Worm (Caenorhabditis elegans) whole organism, L1 larva: ENCODE data around the gene K12H6.6.

ENCODE experiments used
- F16B12.6 ChIP-seq: fragments of 150-350 bp; optimal IDR thresholded peaks from 2 replicates; lab custom pipeline; 2014; ENCODE audit warnings: missing biosample characterization, missing genetic modification characterization
- blmp-1 ChIP-seq: fragments of 150-350 bp; optimal IDR thresholded peaks from 2 replicates; lab custom pipeline; 2014; ENCODE audit warnings: missing biosample characterization, missing genetic modification characterization
- ceh-88 ChIP-seq: fragments of 200-800 bp; sonication (Bioruptor generic); IDR thresholded peaks from 2 replicates; pipeline ENCODE4 v1.3.6; 2022; ENCODE audit warnings: missing genetic modification characterization, missing compliant biosample characterization
- ceh-90 ChIP-seq: sonication (generic microtip); optimal IDR thresholded peaks from 2 replicates; lab custom pipeline; 2016; ENCODE audit warnings: missing genetic modification characterization, missing compliant biosample characterization
- ces-1 ChIP-seq: fragments of 150-350 bp; optimal IDR thresholded peaks from 2 replicates; lab custom pipeline; 2014; ENCODE audit warnings: missing biosample characterization, missing genetic modification reagents, missing genetic modification characterization
- dpl-1 ChIP-seq, 3 experiments: fragments of 150-350 bp in 2 of 3; sonication (generic microtip) in 1 of 3; optimal IDR thresholded peaks; 2 replicates each; lab custom pipeline; 2014 to 2017; ENCODE audit warnings: missing biosample characterization in 3 of 3, missing genetic modification characterization in 3 of 3, missing genetic modification reagents in 3 of 3
- efl-1 ChIP-seq, 4 experiments: fragments of 150-350 bp; optimal IDR thresholded peaks in 3 of 4; peaks in 1 of 4; 1 replicate in 1 of 4; 2 replicates in 3 of 4; lab custom pipeline; 2014; ENCODE audit warnings: missing biosample characterization in 2 of 4, missing genetic modification characterization in 2 of 4, missing genetic modification reagents in 2 of 4
- egl-27 ChIP-seq, 2 experiments: fragments of 150-350 bp in 1 of 2; sonication (generic microtip); optimal IDR thresholded peaks; 3 replicates each; lab custom pipeline; 2017 to 2018; ENCODE audit warnings: missing biosample characterization in 2 of 2, missing genetic modification characterization in 2 of 2, missing genetic modification reagents in 2 of 2
- elt-3 ChIP-seq, 6 experiments: fragments of 150-350 bp in 1 of 6; sonication (generic microtip); optimal IDR thresholded peaks; 2 replicates each; lab custom pipeline; 2017 to 2018; ENCODE audit warnings: missing biosample characterization in 6 of 6, missing genetic modification characterization in 6 of 6, inconsistent platforms in 1 of 6
- fkh-4 ChIP-seq: sonication (generic microtip); optimal IDR thresholded peaks from 2 replicates; lab custom pipeline; 2016; ENCODE audit warnings: missing compliant biosample characterization, missing genetic modification characterization, borderline replicate concordance
- fos-1 ChIP-seq: fragments of 150-350 bp; optimal IDR thresholded peaks from 2 replicates; lab custom pipeline; 2014; ENCODE audit warnings: missing biosample characterization, missing genetic modification characterization
- grh-1 ChIP-seq: fragments of 200-800 bp; sonication (Bioruptor generic); IDR thresholded peaks from 2 replicates; pipeline ENCODE4 v1.3.6; 2022; ENCODE audit warnings: missing genetic modification reagents, missing genetic modification characterization, missing compliant biosample characterization
- hlh-17 ChIP-seq: fragments of 200-800 bp; sonication (Bioruptor generic); optimal IDR thresholded peaks from 2 replicates; lab custom pipeline; 2018; ENCODE audit warnings: missing genetic modification characterization, mild to moderate bottlenecking, missing compliant biosample characterization, moderate library complexity, borderline replicate concordance
- hpl-2 ChIP-seq: fragments of 150-350 bp; optimal IDR thresholded peaks from 2 replicates; lab custom pipeline; 2014; ENCODE audit warnings: missing biosample characterization, missing genetic modification reagents, missing genetic modification characterization
- lin-14 ChIP-seq: fragments of 200-800 bp; sonication (Bioruptor generic); optimal IDR thresholded peaks from 2 replicates; lab custom pipeline; 2018; ENCODE audit warnings: mild to moderate bottlenecking, missing genetic modification characterization, moderate library complexity, missing compliant biosample characterization
- lin-15B ChIP-seq: fragments of 150-350 bp; sonication (generic microtip); optimal IDR thresholded peaks from 3 replicates; lab custom pipeline; 2014; ENCODE audit warnings: missing biosample characterization, missing genetic modification characterization
- lin-35 ChIP-seq, 2 experiments: fragments of 150-350 bp; optimal IDR thresholded peaks; 2 replicates each; lab custom pipeline; 2014; ENCODE audit warnings: missing biosample characterization in 2 of 2, missing genetic modification characterization in 2 of 2, missing genetic modification reagents in 2 of 2
- lsy-2 ChIP-seq, 2 experiments: fragments of 150-350 bp; optimal IDR thresholded peaks; 2 replicates each; lab custom pipeline; 2014; ENCODE audit warnings: missing biosample characterization in 2 of 2, missing genetic modification characterization in 2 of 2
- mab-9 ChIP-seq: fragments of 200-800 bp; sonication (Bioruptor generic); IDR thresholded peaks from 2 replicates; pipeline ENCODE4 v1.3.6; 2022; ENCODE audit warnings: missing genetic modification reagents, missing genetic modification characterization, missing compliant biosample characterization
- mep-1 ChIP-seq: fragments of 150-350 bp; optimal IDR thresholded peaks from 2 replicates; lab custom pipeline; 2014; ENCODE audit warnings: missing biosample characterization, missing genetic modification characterization
- nhr-19 ChIP-seq: fragments of 200-800 bp; sonication (Bioruptor generic); conservative IDR thresholded peaks from 2 replicates; pipeline ENCODE4 v1.3.6; 2022; ENCODE audit warnings: missing genetic modification characterization, missing compliant biosample characterization
- nhr-20 ChIP-seq: sonication (generic microtip); optimal IDR thresholded peaks from 2 replicates; lab custom pipeline; 2016; ENCODE audit warnings: mild to moderate bottlenecking, missing genetic modification characterization, missing compliant biosample characterization
- nhr-71 ChIP-seq: sonication (generic microtip); optimal IDR thresholded peaks from 2 replicates; lab custom pipeline; 2016; ENCODE audit warnings: mild to moderate bottlenecking, missing genetic modification characterization, moderate library complexity, missing compliant biosample characterization
- nhr-85 ChIP-seq: sonication (generic microtip); peaks from one replicate; lab custom pipeline; 2016; ENCODE audit warnings: missing genetic modification characterization, inconsistent platforms, missing compliant biosample characterization
- nhr-90 ChIP-seq: sonication (generic microtip); optimal IDR thresholded peaks from 2 replicates; lab custom pipeline; 2016; ENCODE audit warnings: mild to moderate bottlenecking, missing genetic modification characterization, missing compliant biosample characterization; ENCODE audit not compliant: poor library complexity
- pag-3 ChIP-seq: sonication (generic microtip); optimal IDR thresholded peaks from 2 replicates; lab custom pipeline; 2017; ENCODE audit warnings: missing genetic modification characterization, mild to moderate bottlenecking, missing compliant biosample characterization, antibody characterized with exemption, borderline replicate concordance; ENCODE audit not compliant: insufficient read depth
- rnt-1 ChIP-seq: sonication (generic microtip); optimal IDR thresholded peaks from 2 replicates; lab custom pipeline; 2016; ENCODE audit warnings: mild to moderate bottlenecking, missing genetic modification characterization, moderate library complexity, missing compliant biosample characterization
- snu-23 ChIP-seq: sonication (generic microtip); optimal IDR thresholded peaks from 2 replicates; lab custom pipeline; 2016; ENCODE audit warnings: missing genetic modification characterization, missing compliant biosample characterization
- swsn-7 ChIP-seq: sonication (generic microtip); optimal IDR thresholded peaks from 2 replicates; lab custom pipeline; 2016; ENCODE audit warnings: missing genetic modification characterization, missing compliant biosample characterization
- unc-130 ChIP-seq: fragments of 150-350 bp; optimal IDR thresholded peaks from 2 replicates; lab custom pipeline; 2017; ENCODE audit warnings: missing biosample characterization, missing genetic modification characterization, inconsistent platforms
- unc-86 ChIP-seq: sonication (generic microtip); optimal IDR thresholded peaks from 2 replicates; lab custom pipeline; 2016; ENCODE audit warnings: missing genetic modification characterization, missing compliant biosample characterization
- vab-15 ChIP-seq: sonication (generic microtip); optimal IDR thresholded peaks from 2 replicates; lab custom pipeline; 2017; ENCODE audit warnings: missing genotype, mild to moderate bottlenecking, missing genetic modification characterization, missing compliant biosample characterization
- xbp-1 ChIP-seq: sonication (generic microtip); optimal IDR thresholded peaks from 2 replicates; lab custom pipeline; 2016; ENCODE audit warnings: missing genetic modification characterization, missing compliant biosample characterization
- zip-4 ChIP-seq: fragments of 200-800 bp; sonication (Bioruptor generic); optimal IDR thresholded peaks from 2 replicates; lab custom pipeline; 2018; ENCODE audit warnings: mild to moderate bottlenecking, missing genetic modification characterization, moderate library complexity, missing compliant biosample characterization
- ztf-4 ChIP-seq: fragments of 150-350 bp; optimal IDR thresholded peaks from 2 replicates; lab custom pipeline; 2014; ENCODE audit warnings: missing biosample characterization, missing genetic modification characterization

Gene K12H6.6

ce11 chrII:2858851-2859250 is 27.8 kb upstream of the K12H6.6 start (continued):
- no peak for TF ChIP-seq nhr-90 (tag; lab: Kevin White, UChicago)
- no peak for TF ChIP-seq lsy-2 (tag; optimal IDR thresholded peaks at IDR 0.05; lab: Kevin White, UChicago)
- TF ChIP-seq mab-9 (GFP tag; lab: Robert Waterston, UW), result no peak
- TF ChIP-seq egl-27 (tag; optimal IDR thresholded peaks at IDR 0.05; lab: Kevin White, UChicago), result no peak
- TF ChIP-seq F16B12.6 (tag; lab: Kevin White, UChicago), result no peak
- TF ChIP-seq lin-14, result no peak
- no peak for TF ChIP-seq swsn-7 (tag; lab: Kevin White, UChicago)

DNA sequence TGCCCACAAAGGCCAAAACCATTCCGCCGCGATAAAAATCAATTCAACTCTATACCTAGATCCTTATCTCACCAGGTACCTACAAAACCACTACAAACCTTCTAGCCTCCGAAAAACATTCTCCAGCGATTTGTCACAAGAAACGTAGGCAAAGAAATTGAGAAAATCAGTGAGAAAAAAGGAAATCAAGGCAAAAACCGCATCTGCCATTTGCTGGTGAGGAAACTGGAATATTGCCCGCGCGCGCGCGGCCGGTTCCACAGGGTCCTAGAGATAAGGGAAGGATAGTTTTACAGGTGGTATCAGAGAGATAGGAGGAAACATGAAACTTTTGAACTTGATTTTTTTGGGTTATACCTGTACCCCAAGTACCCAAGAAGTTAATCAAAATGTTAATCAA is 26.5 kb upstream of the K12H6.6 start:
- TF ChIP-seq nhr-20 (tag; lab: Kevin White, UChicago) (peak; percentile 35), snu-23 (peak; percentile 7), unc-130 (no peak), blmp-1 (peak; percentile 79), nhr-85 (tag; lab: Kevin White, UChicago) (peak; percentile 85), grh-1 (GFP tag; lab: Robert Waterston, UW) (no peak), elt-3 (tag; optimal IDR thresholded peaks at IDR 0.05; lab: Kevin White, UChicago) (peak; percentile 16 to 88 (median 73)), pag-3 (tag; lab: Kevin White, UChicago) (peak; percentile 90), efl-1 (optimal IDR thresholded peaks at IDR 0.05; lab: Kevin White, UChicago) (no peak), efl-1 (GFP tag; optimal IDR thresholded peaks at IDR 0.05 in 1 of 2; lab: Kevin White, UChicago) (peak in 1 of 2 experiments; percentile 66), lin-14 (peak; percentile 53), rnt-1 (tag; lab: Kevin White, UChicago) (peak; percentile 29), xbp-1 (tag; lab: Kevin White, UChicago) (no peak)

- no peak for TF ChIP-seq nhr-90 (tag; lab: Kevin White, UChicago)
- peak in 1 of 2 experiments; percentile 27 for TF ChIP-seq lin-35 (GFP tag; optimal IDR thresholded peaks at IDR 0.05; lab: Kevin White, UChicago)
- TF ChIP-seq snu-23, result no peak
- no peak for TF ChIP-seq vab-15 (tag; lab: Kevin White, UChicago)
- no peak for TF ChIP-seq swsn-7 (tag; lab: Kevin White, UChicago)
- no peak for TF ChIP-seq ces-1
- TF ChIP-seq unc-130, result no peak
- no peak for TF ChIP-seq nhr-71
- no peak for TF ChIP-seq lin-15B (tag; lab: Kevin White, UChicago)
- peak; percentile 55 for TF ChIP-seq nhr-85 (tag; lab: Kevin White, UChicago)
- peak in 3 of 6 experiments; percentile 7 to 84 (median 35) for TF ChIP-seq elt-3 (tag; optimal IDR thresholded peaks at IDR 0.05; lab: Kevin White, UChicago)
- TF ChIP-seq ceh-90 (tag; lab: Kevin White, UChicago), result no peak
- TF ChIP-seq blmp-1, result peak; percentile 68
- no peak for TF ChIP-seq unc-86
- TF ChIP-seq, all 84 proteins: peak for 4
Measured at ce11 chrII:2856114-2856513, 25.1 kb upstream of the K12H6.6 start.

DNA sequence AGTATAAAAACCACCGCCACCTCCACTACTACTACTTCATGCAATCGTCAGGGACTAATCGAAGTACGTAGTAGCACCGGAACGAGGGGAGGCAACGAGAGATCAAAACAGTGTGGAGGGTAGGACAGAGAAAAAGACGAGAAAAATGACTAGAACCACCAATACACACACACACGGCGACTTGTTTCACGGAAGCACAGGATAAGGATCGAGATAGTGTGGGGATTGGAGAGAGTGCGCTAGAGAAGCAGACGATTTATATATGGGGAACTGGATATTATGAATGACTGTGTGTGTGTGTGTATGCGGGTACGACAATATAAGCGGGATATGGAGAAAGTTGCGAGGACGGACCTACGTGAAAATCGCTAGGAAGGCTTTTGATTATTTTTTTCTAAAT is 23.8 kb upstream of the K12H6.6 start:
- peak; percentile 74 for TF ChIP-seq blmp-1
- TF ChIP-seq elt-3 (tag; optimal IDR thresholded peaks at IDR 0.05; lab: Kevin White, UChicago), result peak in 2 of 6 experiments; percentile 1 to 22
- peak in 1 of 3 experiments; percentile 10 for TF ChIP-seq dpl-1 (GFP tag; optimal IDR thresholded peaks at IDR 0.05; lab: Kevin White, UChicago)
- no peak for TF ChIP-seq fkh-4 (tag; lab: Kevin White, UChicago)
- 0 out of 2 replicates have a peak, but pooled peaks have one; percentile 45 for TF ChIP-seq grh-1 (GFP tag; lab: Robert Waterston, UW)
- peak; percentile 40 for TF ChIP-seq snu-23
- TF ChIP-seq hpl-2 (GFP tag; lab: Kevin White, UChicago), result no peak
- TF ChIP-seq lin-14, result peak; percentile 33
- TF ChIP-seq ceh-88 (GFP tag; lab: Robert Waterston, UW), result no peak
- peak; percentile 25 for TF ChIP-seq mep-1 (tag; lab: Kevin White, UChicago)
- no peak for TF ChIP-seq nhr-20 (tag; lab: Kevin White, UChicago)
- no peak for TF ChIP-seq zip-4 (GFP tag; lab: Kevin White, UChicago)
- no peak for TF ChIP-seq fos-1 (tag; lab: Kevin White, UChicago)
- no peak for TF ChIP-seq rnt-1 (tag; lab: Kevin White, UChicago)
- TF ChIP-seq lsy-2 (tag; optimal IDR thresholded peaks at IDR 0.05; lab: Kevin White, UChicago), result no peak
- peak; percentile 7 for TF ChIP-seq swsn-7 (tag; lab: Kevin White, UChicago)
- TF ChIP-seq nhr-71, result peak; percentile 25
- peak; percentile 20 for TF ChIP-seq ztf-4 (tag; lab: Kevin White, UChicago)
- no peak for TF ChIP-seq ceh-90 (tag; lab: Kevin White, UChicago)
- TF ChIP-seq hlh-17 (GFP tag; lab: Kevin White, UChicago), result no peak
- TF ChIP-seq nhr-19 (GFP tag; lab: Robert Waterston, UW), result 0 out of 2 replicates have a peak, but pooled peaks have one; percentile 15
- TF ChIP-seq lin-15B (tag; lab: Kevin White, UChicago), result no peak
- TF ChIP-seq, all 84 proteins: peak for 11
